Worm (Caenorhabditis elegans) whole organism, L1 larva: ENCODE measurements around the gene dpf-1.

Experiments
- C04F5.9 ChIP-seq: sonication (generic microtip); optimal IDR thresholded peaks from 2 replicates; lab custom pipeline; 2016; ENCODE audit warnings: missing genetic modification characterization, missing compliant biosample characterization
- C34B4.2 ChIP-seq: sonication (generic microtip); optimal IDR thresholded peaks from 2 replicates; lab custom pipeline; 2017; ENCODE audit warnings: mild to moderate bottlenecking, missing genetic modification characterization, missing compliant biosample characterization
- aha-1 ChIP-seq: fragments of 150-350 bp; optimal IDR thresholded peaks from 2 replicates; lab custom pipeline; 2014; ENCODE audit warnings: missing biosample characterization, missing genetic modification characterization
- aly-2 ChIP-seq: fragments of 150-350 bp; optimal IDR thresholded peaks from 2 replicates; lab custom pipeline; 2014; ENCODE audit warnings: missing biosample characterization, missing genetic modification characterization
- blmp-1 ChIP-seq: fragments of 150-350 bp; optimal IDR thresholded peaks from 2 replicates; lab custom pipeline; 2014; ENCODE audit warnings: missing biosample characterization, missing genetic modification characterization
- ceh-90 ChIP-seq: sonication (generic microtip); optimal IDR thresholded peaks from 2 replicates; lab custom pipeline; 2016; ENCODE audit warnings: missing genetic modification characterization, missing compliant biosample characterization
- efl-1 ChIP-seq, 4 experiments: fragments of 150-350 bp; optimal IDR thresholded peaks in 3 of 4; peaks in 1 of 4; 1 replicate in 1 of 4; 2 replicates in 3 of 4; lab custom pipeline; 2014; ENCODE audit warnings: missing biosample characterization in 2 of 4, missing genetic modification characterization in 2 of 4, missing genetic modification reagents in 2 of 4
- efl-3 ChIP-seq: fragments of 200-800 bp; sonication (Bioruptor generic); optimal IDR thresholded peaks from 2 replicates; lab custom pipeline; 2018; ENCODE audit warnings: mild to moderate bottlenecking, missing genetic modification characterization, missing compliant biosample characterization
- egl-27 ChIP-seq, 2 experiments: fragments of 150-350 bp in 1 of 2; sonication (generic microtip); optimal IDR thresholded peaks; 3 replicates each; lab custom pipeline; 2017 to 2018; ENCODE audit warnings: missing biosample characterization in 2 of 2, missing genetic modification characterization in 2 of 2, missing genetic modification reagents in 2 of 2
- elt-2 ChIP-seq: sonication (generic microtip); optimal IDR thresholded peaks from 2 replicates; lab custom pipeline; 2016; ENCODE audit warnings: missing genetic modification characterization, mild to moderate bottlenecking, inconsistent platforms, missing compliant biosample characterization, missing genetic modification reagents
- elt-3 ChIP-seq, 6 experiments: fragments of 150-350 bp in 1 of 6; sonication (generic microtip); optimal IDR thresholded peaks; 2 replicates each; lab custom pipeline; 2017 to 2018; ENCODE audit warnings: missing biosample characterization in 6 of 6, missing genetic modification characterization in 6 of 6, inconsistent platforms in 1 of 6
- fos-1 ChIP-seq: fragments of 150-350 bp; optimal IDR thresholded peaks from 2 replicates; lab custom pipeline; 2014; ENCODE audit warnings: missing biosample characterization, missing genetic modification characterization
- hlh-17 ChIP-seq: fragments of 200-800 bp; sonication (Bioruptor generic); optimal IDR thresholded peaks from 2 replicates; lab custom pipeline; 2018; ENCODE audit warnings: missing genetic modification characterization, mild to moderate bottlenecking, missing compliant biosample characterization, moderate library complexity, borderline replicate concordance
- hpl-2 ChIP-seq: fragments of 150-350 bp; optimal IDR thresholded peaks from 2 replicates; lab custom pipeline; 2014; ENCODE audit warnings: missing biosample characterization, missing genetic modification reagents, missing genetic modification characterization
- jun-1 ChIP-seq: fragments of 150-350 bp; optimal IDR thresholded peaks from 2 replicates; lab custom pipeline; 2014; ENCODE audit warnings: missing biosample characterization, missing genetic modification reagents, missing genetic modification characterization
- lin-14 ChIP-seq: fragments of 200-800 bp; sonication (Bioruptor generic); optimal IDR thresholded peaks from 2 replicates; lab custom pipeline; 2018; ENCODE audit warnings: mild to moderate bottlenecking, missing genetic modification characterization, moderate library complexity, missing compliant biosample characterization
- lin-35 ChIP-seq, 2 experiments: fragments of 150-350 bp; optimal IDR thresholded peaks; 2 replicates each; lab custom pipeline; 2014; ENCODE audit warnings: missing biosample characterization in 2 of 2, missing genetic modification characterization in 2 of 2, missing genetic modification reagents in 2 of 2
- lin-39 ChIP-seq: fragments of 150-350 bp; optimal IDR thresholded peaks from 2 replicates; lab custom pipeline; 2014; ENCODE audit warnings: missing biosample characterization, missing genetic modification reagents, missing genetic modification characterization
- mef-2 ChIP-seq: fragments of 150-350 bp; optimal IDR thresholded peaks from 2 replicates; lab custom pipeline; 2014; ENCODE audit warnings: missing biosample characterization, missing genetic modification characterization
- nhr-11 ChIP-seq: fragments of 150-350 bp; optimal IDR thresholded peaks from 2 replicates; lab custom pipeline; 2014; ENCODE audit warnings: missing biosample characterization, missing genetic modification characterization
- nhr-12 ChIP-seq: sonication (generic microtip); optimal IDR thresholded peaks from 2 replicates; lab custom pipeline; 2017; ENCODE audit warnings: missing biosample characterization, missing genetic modification characterization
- nhr-71 ChIP-seq: sonication (generic microtip); optimal IDR thresholded peaks from 2 replicates; lab custom pipeline; 2016; ENCODE audit warnings: mild to moderate bottlenecking, missing genetic modification characterization, moderate library complexity, missing compliant biosample characterization
- nhr-85 ChIP-seq: sonication (generic microtip); peaks from one replicate; lab custom pipeline; 2016; ENCODE audit warnings: missing genetic modification characterization, inconsistent platforms, missing compliant biosample characterization
- pax-3 ChIP-seq: fragments of 200-800 bp; sonication (Bioruptor generic); optimal IDR thresholded peaks from 2 replicates; lab custom pipeline; 2018; ENCODE audit warnings: mild to moderate bottlenecking, missing genetic modification characterization, moderate library complexity, missing compliant biosample characterization
- pqm-1 ChIP-seq: sonication (generic microtip); optimal IDR thresholded peaks from 3 replicates; lab custom pipeline; 2017; ENCODE audit warnings: missing biosample characterization, missing genetic modification characterization
- skn-1 ChIP-seq: fragments of 150-350 bp; optimal IDR thresholded peaks from 2 replicates; lab custom pipeline; 2014; ENCODE audit warnings: missing biosample characterization, missing genetic modification characterization
- sox-4 ChIP-seq: sonication (generic microtip); optimal IDR thresholded peaks from 2 replicates; lab custom pipeline; 2016; ENCODE audit warnings: missing genetic modification characterization, missing compliant biosample characterization
- swsn-7 ChIP-seq: sonication (generic microtip); optimal IDR thresholded peaks from 2 replicates; lab custom pipeline; 2016; ENCODE audit warnings: missing genetic modification characterization, missing compliant biosample characterization
- unc-98 ChIP-seq: fragments of 200-800 bp; sonication (Bioruptor generic); IDR thresholded peaks from 2 replicates; pipeline ENCODE4 v1.3.6; 2022; ENCODE audit warnings: missing genetic modification characterization, missing compliant biosample characterization
- xbp-1 ChIP-seq: sonication (generic microtip); optimal IDR thresholded peaks from 2 replicates; lab custom pipeline; 2016; ENCODE audit warnings: missing genetic modification characterization, missing compliant biosample characterization
- zag-1 ChIP-seq: fragments of 150-350 bp; optimal IDR thresholded peaks from 2 replicates; lab custom pipeline; 2014; ENCODE audit warnings: missing biosample characterization, missing genetic modification characterization
- zip-4 ChIP-seq: fragments of 200-800 bp; sonication (Bioruptor generic); optimal IDR thresholded peaks from 2 replicates; lab custom pipeline; 2018; ENCODE audit warnings: mild to moderate bottlenecking, missing genetic modification characterization, moderate library complexity, missing compliant biosample characterization

dpf-1 gene

DNA sequence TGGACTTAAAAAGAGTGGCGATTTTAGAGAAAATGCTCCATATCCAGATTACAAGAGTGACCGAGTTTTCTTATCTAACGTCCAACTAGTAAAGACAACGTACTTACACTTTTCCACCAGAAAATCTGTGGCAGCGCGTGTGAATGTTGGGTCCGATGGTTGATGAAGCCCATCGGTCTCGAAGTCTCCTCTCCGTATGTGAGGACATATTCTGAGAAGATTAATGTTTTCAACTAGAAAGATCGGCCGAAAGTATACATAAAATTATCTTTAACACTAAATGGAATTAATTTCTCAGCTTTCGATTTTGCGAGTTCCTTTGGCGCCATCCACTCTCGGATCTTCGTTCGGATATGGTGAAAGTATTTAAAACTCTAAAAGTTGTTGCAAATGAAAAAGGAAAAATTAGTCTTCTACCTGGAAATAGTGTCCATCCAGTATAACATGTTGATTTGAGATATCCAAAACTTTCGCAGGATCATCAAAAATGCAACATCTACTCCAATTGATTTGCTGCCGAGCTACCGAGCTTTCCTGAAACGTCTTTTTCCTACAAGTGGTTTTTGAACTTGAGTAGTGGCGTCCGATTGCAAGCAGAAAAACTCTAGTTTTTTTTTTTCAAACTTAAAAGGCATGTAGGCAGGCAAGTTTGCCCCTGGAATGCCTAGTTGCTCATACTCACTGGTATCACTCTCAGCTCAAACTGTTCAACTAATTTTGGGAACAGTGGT, 39.6 kb upstream of the dpf-1 start:
- TF ChIP-seq efl-1 (optimal IDR thresholded peaks at IDR 0.05; lab: Kevin White, UChicago) (no peak), efl-1 (GFP tag; optimal IDR thresholded peaks at IDR 0.05 in 1 of 2; lab: Kevin White, UChicago) (peak in 1 of 2 experiments; percentile 81), mef-2 (tag; lab: Kevin White, UChicago) (no peak), C34B4.2 (tag; lab: Kevin White, UChicago) (no peak), pax-3 (peak; percentile 51), lin-14 (GFP tag; lab: Kevin White, UChicago) (no peak), aly-2 (tag; lab: Kevin White, UChicago) (no peak), zip-4 (GFP tag; lab: Kevin White, UChicago) (no peak), unc-98 (no peak), hlh-17 (GFP tag; lab: Kevin White, UChicago) (no peak), xbp-1 (tag; lab: Kevin White, UChicago) (no peak), hpl-2 (no peak), fos-1 (no peak), nhr-12 (no peak), nhr-71 (tag; lab: Kevin White, UChicago) (no peak), pqm-1 (peak; percentile 23), zag-1 (no peak), ceh-90 (tag; lab: Kevin White, UChicago) (no peak), egl-27 (tag; optimal IDR thresholded peaks at IDR 0.05; lab: Kevin White, UChicago) (no peak), lin-39 (no peak), blmp-1 (tag; lab: Kevin White, UChicago) (no peak), jun-1 (tag; lab: Kevin White, UChicago) (no peak)

ce11 chrV:15432457-15432856, 38.7 kb upstream of the dpf-1 start, which contains the start of gene T26H5.8:
TSS of gene T26H5.8 (minus strand) at chrV:15432726.
- TF ChIP-seq efl-1 (optimal IDR thresholded peaks at IDR 0.05; lab: Kevin White, UChicago), result no peak
- peak in 1 of 2 experiments; percentile 4 for TF ChIP-seq efl-1 (GFP tag; optimal IDR thresholded peaks at IDR 0.05 in 1 of 2; lab: Kevin White, UChicago)
- peak; percentile 41 for TF ChIP-seq elt-2 (tag; lab: Kevin White, UChicago)
- TF ChIP-seq C04F5.9, result no peak
- peak in 1 of 2 experiments; percentile 25 for TF ChIP-seq lin-35 (GFP tag; optimal IDR thresholded peaks at IDR 0.05; lab: Kevin White, UChicago)
- TF ChIP-seq pqm-1, result peak; percentile 46

- TF ChIP-seq skn-1 (tag; lab: Kevin White, UChicago) (no peak), elt-2 (tag; lab: Kevin White, UChicago) (peak; percentile 36), elt-3 (tag; optimal IDR thresholded peaks at IDR 0.05; lab: Kevin White, UChicago) (no peak)
- TF ChIP-seq, all 84 proteins: peak for 1
These were observed 36.5 kb upstream of the dpf-1 start for ce11 chrV:15434647-15435046.

DNA sequence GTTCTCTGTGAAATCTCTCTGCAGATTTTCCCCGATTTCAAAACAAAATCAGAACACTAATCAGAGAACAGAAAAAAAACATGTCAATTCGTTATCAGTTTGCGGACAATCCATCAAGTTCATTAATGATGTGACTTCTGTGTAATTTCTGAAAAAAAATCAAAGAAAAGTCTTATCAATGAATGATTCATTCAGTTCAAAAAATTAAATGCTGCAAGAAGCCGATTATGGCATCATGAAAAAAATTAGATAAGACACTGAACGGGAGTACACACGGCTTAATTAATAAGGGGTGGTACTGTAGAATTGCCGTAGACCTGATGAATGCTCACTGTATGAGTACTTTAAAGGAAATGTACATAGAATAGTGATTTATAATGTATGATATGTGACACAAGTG, 35.0 kb upstream of the dpf-1 start:
- TF ChIP-seq elt-2 (tag; lab: Kevin White, UChicago), result peak; percentile 61
- TF ChIP-seq unc-98, result no peak

DNA sequence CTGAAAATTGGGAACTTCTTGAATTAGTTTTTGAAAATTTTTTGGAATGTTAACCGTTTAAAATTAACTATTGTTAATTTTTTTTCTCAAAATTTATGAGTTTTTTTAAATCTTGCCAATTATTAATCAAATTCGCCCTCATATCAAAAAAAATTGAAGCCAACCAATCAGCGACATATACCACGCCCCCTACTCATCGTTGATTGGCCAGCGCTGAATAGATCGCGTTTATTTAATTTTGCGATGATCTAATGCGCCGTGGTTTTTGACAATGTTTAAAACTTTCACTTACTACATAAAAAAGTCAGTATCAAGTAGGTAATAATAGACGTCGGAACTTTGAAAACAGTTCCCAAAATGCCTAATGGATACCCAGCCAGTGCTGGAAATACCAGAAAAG, 28.7 kb upstream of the dpf-1 start:
- TF ChIP-seq efl-3 (GFP tag; lab: Kevin White, UChicago), result no peak

- TF ChIP-seq sox-4 (tag; lab: Kevin White, UChicago) (no peak), nhr-85 (tag; lab: Kevin White, UChicago) (no peak), nhr-11 (tag; lab: Kevin White, UChicago) (no peak), aha-1 (tag; lab: Kevin White, UChicago) (no peak), swsn-7 (tag; lab: Kevin White, UChicago) (no peak), pax-3 (no peak)
These were observed 27.4 kb upstream of the dpf-1 start, which contains the start of gene T26H5.10 for ce11 chrV:15443708-15444107. TSS of gene T26H5.10 (minus strand) at chrV:15443808.
